Fruit fly (Drosophila melanogaster) whole organism, embryonic: ENCODE measurements around the gene CG6231.
A peak's percentile ranks its signal among the peaks of the same experiment; 100 is the strongest.

Experiments used
- Adf1 ChIP-seq: fragments of 200-800 bp; sonication (Bioruptor generic); IDR thresholded peaks from 2 replicates; pipeline ENCODE4 v1.3.6; 2022; ENCODE audit warnings: missing biosample characterization, missing genetic modification characterization
- Atf-2 ChIP-seq: fragments of 200-800 bp; sonication (Bioruptor generic); optimal IDR thresholded peaks from 2 replicates; lab custom pipeline; 2016; ENCODE audit warnings: missing biosample characterization, missing genetic modification characterization
- B-H1 ChIP-seq: fragments of 200-800 bp; sonication (Bioruptor generic); IDR thresholded peaks from 3 replicates; pipeline ENCODE4 v1.3.6; 2022; ENCODE audit warnings: missing biosample characterization, missing genetic modification characterization
- B-H2 ChIP-seq: fragments of 200-800 bp; sonication (Bioruptor generic); optimal IDR thresholded peaks from 2 replicates; lab custom pipeline; 2018; ENCODE audit warnings: missing biosample characterization, mild to moderate bottlenecking, missing genetic modification characterization
- CG10431 ChIP-seq: fragments of 200-800 bp; sonication (Bioruptor generic); optimal IDR thresholded peaks from 3 replicates; lab custom pipeline; 2018; ENCODE audit warnings: missing biosample characterization, mild to moderate bottlenecking, missing genetic modification characterization
- CG10462 ChIP-seq: fragments of 200-800 bp; sonication (Bioruptor generic); optimal IDR thresholded peaks from 2 replicates; lab custom pipeline; 2016; ENCODE audit warnings: missing biosample characterization, missing genetic modification characterization
- CG11456 ChIP-seq: fragments of 200-800 bp; sonication (Bioruptor generic); IDR thresholded peaks from 3 replicates; pipeline ENCODE4 v1.3.6; 2022; ENCODE audit warnings: missing biosample characterization, missing genetic modification characterization
- CG12219 ChIP-seq: fragments of 200-800 bp; sonication (Bioruptor generic); optimal IDR thresholded peaks from 3 replicates; lab custom pipeline; 2018; ENCODE audit warnings: missing biosample characterization, mild to moderate bottlenecking, missing genetic modification characterization
- CG12236 ChIP-seq: fragments of 200-800 bp; sonication (Bioruptor generic); optimal IDR thresholded peaks from 2 replicates; lab custom pipeline; 2016; ENCODE audit warnings: missing biosample characterization, missing genetic modification characterization
- CG12391 ChIP-seq: fragments of 200-800 bp; sonication (Bioruptor generic); optimal IDR thresholded peaks from 3 replicates; lab custom pipeline; 2018; ENCODE audit warnings: missing biosample characterization, mild to moderate bottlenecking, missing genetic modification characterization, moderate library complexity
- CG13894 ChIP-seq: fragments of 200-800 bp; sonication (Bioruptor generic); optimal IDR thresholded peaks from 3 replicates; lab custom pipeline; 2018; ENCODE audit warnings: missing biosample characterization, mild to moderate bottlenecking, missing genetic modification characterization, moderate library complexity
- CG14014 ChIP-seq: fragments of 200-800 bp; sonication (Bioruptor generic); IDR thresholded peaks from 2 replicates; pipeline ENCODE4 v1.3.6; 2022; ENCODE audit warnings: missing biosample characterization, missing genetic modification characterization
- CG1647 ChIP-seq: fragments of 200-800 bp; sonication (Bioruptor generic); optimal IDR thresholded peaks from 3 replicates; lab custom pipeline; 2016; ENCODE audit warnings: missing biosample characterization, missing genetic modification characterization
- CG17359 ChIP-seq: fragments of 200-800 bp; sonication (Bioruptor generic); optimal IDR thresholded peaks from 3 replicates; lab custom pipeline; 2018; ENCODE audit warnings: missing biosample characterization, mild to moderate bottlenecking, missing genetic modification characterization, moderate library complexity
- CG2120 ChIP-seq: fragments of 200-800 bp; sonication (Bioruptor generic); optimal IDR thresholded peaks from 3 replicates; lab custom pipeline; 2016; ENCODE audit warnings: missing biosample characterization, missing genetic modification characterization
- CG31365 ChIP-seq: fragments of 200-800 bp; sonication (Bioruptor generic); optimal IDR thresholded peaks from 2 replicates; lab custom pipeline; 2018; ENCODE audit warnings: missing biosample characterization, mild to moderate bottlenecking, missing genetic modification characterization
- CG33557 ChIP-seq: fragments of 200-800 bp; sonication (Bioruptor generic); optimal IDR thresholded peaks from 2 replicates; lab custom pipeline; 2019; ENCODE audit warnings: missing biosample characterization, mild to moderate bottlenecking, missing genetic modification characterization, moderate library complexity
- CG3407 ChIP-seq: fragments of 200-800 bp; sonication (Bioruptor generic); optimal IDR thresholded peaks from 2 replicates; lab custom pipeline; 2018; ENCODE audit warnings: missing biosample characterization, mild to moderate bottlenecking, missing genetic modification characterization
- CG3726 ChIP-seq: fragments of 200-800 bp; sonication (Bioruptor generic); IDR thresholded peaks from 3 replicates; pipeline ENCODE4, ENCODE4 v1.3.6; 2022; ENCODE audit warnings: missing biosample characterization, missing genetic modification characterization
- CG42726 ChIP-seq: fragments of 200-800 bp; sonication (Bioruptor generic); IDR thresholded peaks from 2 replicates; pipeline ENCODE4 v1.3.6; 2022; ENCODE audit warnings: missing biosample characterization, missing genetic modification characterization; ENCODE audit not compliant: partially characterized antibody
- CG43689 ChIP-seq: fragments of 200-800 bp; sonication (Bioruptor generic); IDR thresholded peaks from 2 replicates; pipeline ENCODE4 v1.3.6; 2022; ENCODE audit warnings: missing biosample characterization, missing genetic modification characterization
- CG5180 ChIP-seq: fragments of 200-800 bp; sonication (Bioruptor generic); optimal IDR thresholded peaks from 3 replicates; lab custom pipeline; 2017; ENCODE audit warnings: missing biosample characterization, missing genetic modification characterization, mild to moderate bottlenecking, moderate library complexity, missing genetic modification reagents
- CG6254 ChIP-seq: fragments of 200-800 bp; sonication (Bioruptor generic); optimal IDR thresholded peaks from 3 replicates; lab custom pipeline; 2017; ENCODE audit warnings: mild to moderate bottlenecking, missing biosample characterization, missing genetic modification reagents, missing genetic modification characterization
- CG6683 ChIP-seq: fragments of 200-800 bp; sonication (Bioruptor generic); optimal IDR thresholded peaks from 2 replicates; lab custom pipeline; 2017; ENCODE audit warnings: missing biosample characterization, mild to moderate bottlenecking, missing genetic modification characterization, missing genetic modification reagents
- CG7928 ChIP-seq: fragments of 200-800 bp; sonication (Bioruptor generic); optimal IDR thresholded peaks from 2 replicates; lab custom pipeline; 2017; ENCODE audit warnings: missing biosample characterization, mild to moderate bottlenecking, missing genetic modification characterization
- CG8290 ChIP-seq, 3 experiments: fragments of 200-800 bp; sonication (Bioruptor generic); optimal IDR thresholded peaks; 2 replicates each; lab custom pipeline; 2016 to 2019; ENCODE audit warnings: missing biosample characterization in 3 of 3, missing genetic modification characterization in 3 of 3, mild to moderate bottlenecking in 2 of 3, moderate library complexity in 1 of 3
- Dll ChIP-seq: fragments of 200-800 bp; sonication (Bioruptor generic); IDR thresholded peaks from 4 replicates; pipeline ENCODE4 v1.3.6; 2022; ENCODE audit warnings: missing biosample characterization, missing genetic modification characterization; ENCODE audit not compliant: partially characterized antibody
- GATAe ChIP-seq: fragments of 200-800 bp; sonication (Bioruptor generic); conservative IDR thresholded peaks from 2 replicates; pipeline ENCODE4 v1.3.6; 2022; ENCODE audit warnings: missing biosample characterization, missing genetic modification characterization
- Mes4 ChIP-seq: fragments of 200-800 bp; sonication (Bioruptor generic); optimal IDR thresholded peaks from 2 replicates; lab custom pipeline; 2016; ENCODE audit warnings: missing biosample characterization, missing genetic modification characterization
- Mrtf ChIP-seq: fragments of 200-800 bp; sonication (Bioruptor generic); IDR thresholded peaks from 3 replicates; pipeline ENCODE4 v1.3.6; 2022; ENCODE audit warnings: missing biosample characterization, missing genetic modification characterization
- Oaz ChIP-seq: fragments of 200-800 bp; sonication (Bioruptor generic); IDR thresholded peaks from 2 replicates; pipeline ENCODE4 v1.3.6; 2022; ENCODE audit warnings: missing biosample characterization, missing genetic modification characterization
- Optix ChIP-seq: fragments of 200-800 bp; sonication (Bioruptor generic); IDR thresholded peaks from 3 replicates; pipeline ENCODE4 v1.3.6; 2022; ENCODE audit warnings: missing biosample characterization, missing genetic modification characterization
- PHDP ChIP-seq: fragments of 200-800 bp; sonication (Bioruptor generic); optimal IDR thresholded peaks from 3 replicates; lab custom pipeline; 2018; ENCODE audit warnings: missing biosample characterization, mild to moderate bottlenecking, missing genetic modification characterization, moderate library complexity
- Side ChIP-seq: fragments of 200-800 bp; sonication (Bioruptor generic); optimal IDR thresholded peaks from 2 replicates; lab custom pipeline; 2016; ENCODE audit warnings: missing biosample characterization, missing genetic modification characterization
- Six4 ChIP-seq: fragments of 200-800 bp; sonication (Bioruptor generic); optimal IDR thresholded peaks from 2 replicates; lab custom pipeline; 2016; ENCODE audit warnings: missing biosample characterization, missing genetic modification characterization
- bowl ChIP-seq: fragments of 200-800 bp; sonication (Bioruptor generic); IDR thresholded peaks from 2 replicates; pipeline ENCODE4 v1.3.6; 2022; ENCODE audit warnings: missing biosample characterization, missing genetic modification characterization
- corto ChIP-seq: fragments of 200-800 bp; sonication (Bioruptor generic); optimal IDR thresholded peaks from 2 replicates; lab custom pipeline; 2016; ENCODE audit warnings: missing biosample characterization, mild to moderate bottlenecking, missing genetic modification characterization, moderate library complexity
- danr ChIP-seq: fragments of 200-800 bp; sonication (Bioruptor generic); IDR thresholded peaks from 2 replicates; pipeline ENCODE4 v1.3.6; 2022; ENCODE audit warnings: missing biosample characterization, missing genetic modification characterization
- dpn ChIP-seq, 2 experiments: fragments of 200-800 bp; sonication (Bioruptor generic); optimal IDR thresholded peaks; 3 replicates each; lab custom pipeline; 2016; ENCODE audit warnings: missing biosample characterization in 2 of 2, missing genetic modification characterization in 2 of 2
- ftz-f1 ChIP-seq: fragments of 200-800 bp; sonication (Bioruptor generic); optimal IDR thresholded peaks from 2 replicates; lab custom pipeline; 2016; ENCODE audit warnings: missing biosample characterization, missing genetic modification characterization
- gcm2 ChIP-seq: fragments of 200-800 bp; sonication (Bioruptor generic); optimal IDR thresholded peaks from 2 replicates; lab custom pipeline; 2016; ENCODE audit warnings: missing biosample characterization, missing genetic modification characterization
- ham ChIP-seq: fragments of 200-800 bp; sonication (Bioruptor generic); IDR thresholded peaks from 2 replicates; pipeline ENCODE4 v1.3.6; 2022; ENCODE audit warnings: missing biosample characterization, missing genetic modification characterization
- hb ChIP-seq: fragments of 200-800 bp; sonication (Bioruptor generic); IDR thresholded peaks from 3 replicates; pipeline ENCODE4 v1.3.6; 2022; ENCODE audit warnings: missing biosample characterization, missing genetic modification characterization; ENCODE audit not compliant: partially characterized antibody
- sqz ChIP-seq: fragments of 200-800 bp; sonication (Bioruptor generic); optimal IDR thresholded peaks from 3 replicates; lab custom pipeline; 2018; ENCODE audit warnings: missing biosample characterization, mild to moderate bottlenecking, missing genetic modification characterization
- stwl ChIP-seq: fragments of 200-800 bp; sonication (Bioruptor generic); optimal IDR thresholded peaks from 3 replicates; lab custom pipeline; 2018; ENCODE audit warnings: missing biosample characterization, mild to moderate bottlenecking, missing genetic modification characterization, moderate library complexity
- sug ChIP-seq: fragments of 200-800 bp; optimal IDR thresholded peaks from 2 replicates; lab custom pipeline; 2019; ENCODE audit warnings: missing biosample characterization, mild to moderate bottlenecking, missing genetic modification characterization, moderate library complexity
- tna ChIP-seq: fragments of 200-800 bp; sonication (Bioruptor generic); IDR thresholded peaks from 2 replicates; pipeline ENCODE4 v1.3.6; 2022; ENCODE audit warnings: missing biosample characterization, missing genetic modification characterization; ENCODE audit not compliant: partially characterized antibody
- vfl ChIP-seq: fragments of 200-800 bp; sonication (Bioruptor generic); optimal IDR thresholded peaks from 2 replicates; lab custom pipeline; 2016; ENCODE audit warnings: missing biosample characterization, missing genetic modification characterization
- zfh1 ChIP-seq: fragments of 200-800 bp; sonication (Bioruptor generic); IDR thresholded peaks from 3 replicates; pipeline ENCODE4 v1.3.6; 2022; ENCODE audit warnings: missing biosample characterization, missing genetic modification characterization

The CG6231 gene

dm6 chr3R:19641498-19642065 lies 9.1 kb upstream of the CG6231 start (continued):
- peak; percentile 94 for TF ChIP-seq CG17359 (tag; lab: Kevin White, UChicago)
- peak; percentile 80; the same call in 1 of the 3 replicates for TF ChIP-seq CG3726 (GFP tag; lab: Robert Waterston, UW)
- peak; percentile 75 for TF ChIP-seq Oaz
- TF ChIP-seq hb (GFP tag; lab: Robert Waterston, UW): no peak
- TF ChIP-seq CG12391 (tag; lab: Kevin White, UChicago): peak; percentile 90
- TF ChIP-seq CG33557 (GFP tag; lab: Kevin White, UChicago): peak; percentile 72
- peak; percentile 83 for TF ChIP-seq sqz
- peak; percentile 86 for TF ChIP-seq CG13894 (tag; lab: Kevin White, UChicago)
- peak; percentile 89 for TF ChIP-seq CG11456 (GFP tag; lab: Robert Waterston, UW)
- no peak for TF ChIP-seq Dll
- TF ChIP-seq stwl (tag; lab: Kevin White, UChicago): peak; percentile 15
- TF ChIP-seq corto (GFP tag; lab: Kevin White, UChicago): peak; percentile 47
- TF ChIP-seq CG10462 (GFP tag; lab: Kevin White, UChicago): peak; percentile 39
- peak; percentile 19 for TF ChIP-seq Mes4 (GFP tag; lab: Kevin White, UChicago)
- TF ChIP-seq bowl (GFP tag; lab: Robert Waterston, UW): peak; percentile 63; the same call in 1 of the 2 replicates
- peak; percentile 73 for TF ChIP-seq CG5180
- TF ChIP-seq tna: no peak
- TF ChIP-seq CG12236 (GFP tag; lab: Kevin White, UChicago): peak; percentile 17
- TF ChIP-seq Mrtf (GFP tag; lab: Robert Waterston, UW): peak; percentile 65; the same call in 2 of the 3 replicates
- peak; percentile 78 for TF ChIP-seq B-H1
- TF ChIP-seq CG3407: peak; percentile 64
- no peak for TF ChIP-seq ham (GFP tag; lab: Robert Waterston, UW)
- no peak for TF ChIP-seq CG8290 (GFP tag; optimal IDR thresholded peaks at IDR 0.05; lab: Kevin White, UChicago)
- TF ChIP-seq CG8290 (tag; optimal IDR thresholded peaks at IDR 0.05; lab: Kevin White, UChicago): peak; percentile 24 to 51
- peak; percentile 69 for TF ChIP-seq CG6683 (GFP tag; lab: Kevin White, UChicago)
- peak; percentile 42 for TF ChIP-seq CG7928
- TF ChIP-seq CG2120 (GFP tag; lab: Kevin White, UChicago): peak; percentile 78
- peak; percentile 94 for TF ChIP-seq CG14014
- peak; percentile 96 for TF ChIP-seq PHDP (tag; lab: Kevin White, UChicago)
- peak; percentile 65 for TF ChIP-seq CG31365 (tag; lab: Kevin White, UChicago)
- TF ChIP-seq B-H2 (GFP tag; lab: Kevin White, UChicago): peak; percentile 74
- TF ChIP-seq CG1647: peak; percentile 60
- TF ChIP-seq CG12219 (GFP tag; lab: Kevin White, UChicago): peak; percentile 87
- peak; percentile 74 for TF ChIP-seq danr
- TF ChIP-seq CG42726: no peak
- peak; percentile 65 for TF ChIP-seq Six4 (GFP tag; lab: Kevin White, UChicago)
- 0 out of 2 replicates have a peak, but pooled peaks have one; percentile 11 for TF ChIP-seq Adf1 (GFP tag; lab: Robert Waterston, UW)
- peak; percentile 8 for TF ChIP-seq Side (GFP tag; lab: Kevin White, UChicago)
- no peak for TF ChIP-seq gcm2
- TF ChIP-seq zfh1: peak; percentile 90
- TF ChIP-seq CG6254 (GFP tag; lab: Kevin White, UChicago): peak; percentile 84
- peak; percentile 18 for TF ChIP-seq CG10431 (GFP tag; lab: Kevin White, UChicago)
- TF ChIP-seq GATAe (GFP tag; lab: Robert Waterston, UW): peak; percentile 74
- TF ChIP-seq ftz-f1: no peak
- peak; percentile 84 for TF ChIP-seq CG43689 (GFP tag; lab: Robert Waterston, UW)
- TF ChIP-seq Atf-2: peak; percentile 18
- peak; percentile 69 for TF ChIP-seq sug
- TF ChIP-seq dpn (GFP tag; optimal IDR thresholded peaks at IDR 0.05; lab: Kevin White, UChicago): peak; percentile 59 to 75
- no peak for TF ChIP-seq vfl (GFP tag; lab: Kevin White, UChicago)
- no peak for TF ChIP-seq Optix (GFP tag; lab: Robert Waterston, UW)
